Fruit fly (Drosophila melanogaster) whole organism: ENCODE results near the gene CG34323.

Experiments
- CG8478 ChIP-seq: fragments of >200 bp; optimal IDR thresholded peaks from 2 replicates; lab custom pipeline; 2018; ENCODE audit warnings: inconsistent platforms
- EcR ChIP-seq, 2 experiments: fragments of >200 bp; optimal IDR thresholded peaks; 2 replicates each; lab custom pipeline; 2017; ENCODE audit warnings: missing biosample characterization in 2 of 2, missing genetic modification characterization in 2 of 2, missing genetic modification reagents in 2 of 2
- pan ChIP-seq: fragments of >200 bp; optimal IDR thresholded peaks from 2 replicates; lab custom pipeline; 2017
- psq ChIP-seq: fragments of >200 bp; optimal IDR thresholded peaks from 2 replicates; lab custom pipeline; 2017
- usp ChIP-seq: fragments of >200 bp; optimal IDR thresholded peaks from 2 replicates; lab custom pipeline; 2017; ENCODE audit warnings: missing biosample characterization, missing genetic modification characterization, mixed read lengths

CG34323 gene

DNA sequence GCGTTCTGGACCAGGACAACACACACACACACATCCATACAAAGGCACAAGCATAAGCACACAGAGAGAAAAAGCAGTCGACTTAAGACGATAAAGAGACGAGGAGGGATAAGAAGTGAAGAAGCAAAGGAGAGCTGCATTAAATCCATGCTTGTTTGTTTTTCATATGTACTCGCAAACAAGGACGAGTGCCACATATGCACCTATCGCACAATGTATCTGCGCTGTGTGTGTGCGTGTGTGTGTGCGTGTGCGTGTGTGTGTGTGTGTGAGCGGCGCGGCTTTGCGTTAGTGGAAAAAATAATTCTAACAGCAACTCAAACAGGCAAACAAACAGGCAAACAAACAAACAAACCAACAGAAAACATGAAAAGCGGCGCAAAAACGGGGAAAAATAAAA lies 49.1 kb downstream of the CG34323 start:
- TF ChIP-seq pan (lab: Kevin White, UChicago) = no peak
- no peak for TF ChIP-seq usp (GFP tag; lab: Kevin White, UChicago)
- TF ChIP-seq psq = no peak
- TF ChIP-seq EcR (GFP tag; optimal IDR thresholded peaks at IDR 0.05; lab: Kevin White, UChicago) = no peak
- no peak for TF ChIP-seq CG8478
